Fruit fly (Drosophila melanogaster) whole organism, wandering third instar larva: ENCODE measurements around the gene CG42505.

Experiments used
- CG32264 ChIP-seq: fragments of 200-800 bp; sonication (Bioruptor generic); optimal IDR thresholded peaks from 2 replicates; lab custom pipeline; 2016; ENCODE audit warnings: missing biosample characterization, missing genetic modification characterization
- Dfd ChIP-seq: fragments of >200 bp; optimal IDR thresholded peaks from 2 replicates; lab custom pipeline; 2017; ENCODE audit warnings: missing biosample characterization, missing genetic modification characterization
- Dif ChIP-seq: fragments of 200-275, 200-300 bp; sonication (Bioruptor generic); optimal IDR thresholded peaks from 2 replicates; lab custom pipeline; 2018; ENCODE audit warnings: missing biosample characterization, missing genetic modification characterization; ENCODE audit not compliant: partially characterized antibody
- GATAd ChIP-seq: sonication (Bioruptor generic); optimal IDR thresholded peaks from 2 replicates; lab custom pipeline; 2016; ENCODE audit warnings: missing biosample characterization, missing genetic modification characterization
- Hnf4 ChIP-seq: fragments of 200-800 bp; sonication (Bioruptor generic); optimal IDR thresholded peaks from 2 replicates; lab custom pipeline; 2016; ENCODE audit warnings: missing biosample characterization, mild to moderate bottlenecking, missing genetic modification characterization
- Hr83 ChIP-seq: fragments of 200-300 bp; sonication (Bioruptor generic); optimal IDR thresholded peaks from 2 replicates; lab custom pipeline; 2016; ENCODE audit warnings: missing biosample characterization, mild to moderate bottlenecking, missing genetic modification characterization, moderate library complexity; ENCODE audit not compliant: poor library complexity, severe bottlenecking
- Jra ChIP-seq: sonication (Bioruptor generic); optimal IDR thresholded peaks from 2 replicates; lab custom pipeline; 2016; ENCODE audit warnings: missing biosample characterization, missing genetic modification characterization
- OdsH ChIP-seq: fragments of 200-800 bp; sonication (Bioruptor generic); optimal IDR thresholded peaks from 2 replicates; lab custom pipeline; 2016; ENCODE audit warnings: missing biosample characterization, mild to moderate bottlenecking, missing genetic modification characterization
- Rel ChIP-seq, 2 experiments: fragments of 200-800 bp; sonication (Bioruptor generic) in 1 of 2; optimal IDR thresholded peaks; 2 replicates in 1 of 2; 3 replicates in 1 of 2; lab custom pipeline; 2016 to 2019; ENCODE audit warnings: mild to moderate bottlenecking in 2 of 2, missing biosample characterization in 2 of 2, missing genetic modification characterization in 2 of 2, moderate library complexity in 1 of 2
- Sp1 ChIP-seq: fragments of 200-800 bp; sonication (Bioruptor generic); optimal IDR thresholded peaks from 3 replicates; lab custom pipeline; 2019; ENCODE audit warnings: missing biosample characterization, mild to moderate bottlenecking, missing genetic modification characterization, moderate library complexity
- Vsx2 ChIP-seq: fragments of 200-300, 225-300 bp; sonication (Bioruptor generic); optimal IDR thresholded peaks from 2 replicates; lab custom pipeline; 2018; ENCODE audit warnings: missing biosample characterization, missing genetic modification characterization; ENCODE audit not compliant: partially characterized antibody
- br ChIP-seq: fragments of 200-800 bp; sonication (Bioruptor generic); optimal IDR thresholded peaks from 2 replicates; lab custom pipeline; 2016; ENCODE audit warnings: missing biosample characterization, missing genetic modification characterization
- brk ChIP-seq: fragments of 200-800 bp; sonication (Bioruptor generic); optimal IDR thresholded peaks from 2 replicates; lab custom pipeline; 2016; ENCODE audit warnings: missing biosample characterization, mild to moderate bottlenecking, missing genetic modification characterization
- dl ChIP-seq, 2 experiments: fragments of 175-275, 200-275 bp in 1 of 2; fragments of 200-275 bp in 1 of 2; sonication (Bioruptor generic); optimal IDR thresholded peaks; lab custom pipeline; 2018; ENCODE audit warnings: mild to moderate bottlenecking in 2 of 2, missing biosample characterization in 2 of 2, missing genetic modification characterization in 2 of 2, moderate library complexity in 2 of 2; ENCODE audit not compliant: partially characterized antibody in 2 of 2, insufficient read depth in 1 of 2
- dmrt93B ChIP-seq: fragments of 200-800 bp; sonication (Bioruptor generic); optimal IDR thresholded peaks from 2 replicates; lab custom pipeline; 2018; ENCODE audit warnings: missing biosample characterization, mild to moderate bottlenecking, missing genetic modification characterization
- ey ChIP-seq: fragments of 200-800 bp; sonication (Bioruptor generic); optimal IDR thresholded peaks from 2 replicates; lab custom pipeline; 2016; ENCODE audit warnings: missing biosample characterization, missing genetic modification characterization
- fru ChIP-seq: fragments of 200-800 bp; sonication (Bioruptor generic); optimal IDR thresholded peaks from 3 replicates; lab custom pipeline; 2016; ENCODE audit warnings: missing biosample characterization, mild to moderate bottlenecking, missing genetic modification characterization
- h ChIP-seq: fragments of 200-800 bp; sonication (Bioruptor generic); optimal IDR thresholded peaks from 3 replicates; lab custom pipeline; 2016; ENCODE audit warnings: missing biosample characterization, mild to moderate bottlenecking, missing genetic modification characterization
- jim ChIP-seq: fragments of 175-275, 200-325 bp; sonication (Bioruptor generic); optimal IDR thresholded peaks from 2 replicates; lab custom pipeline; 2016; ENCODE audit warnings: missing biosample characterization, mild to moderate bottlenecking, missing genetic modification characterization
- lola ChIP-seq: fragments of >200 bp; optimal IDR thresholded peaks from 2 replicates; lab custom pipeline; 2017; ENCODE audit warnings: missing biosample characterization, missing genetic modification characterization
- pan ChIP-seq: fragments of >200 bp; optimal IDR thresholded peaks from 2 replicates; lab custom pipeline; 2017
- psq ChIP-seq: fragments of 200-800 bp; sonication (Bioruptor generic); optimal IDR thresholded peaks from 3 replicates; lab custom pipeline; 2017; ENCODE audit warnings: missing biosample characterization, mild to moderate bottlenecking, missing genetic modification characterization, moderate library complexity
- rgr ChIP-seq: fragments of 200-800 bp; sonication (Bioruptor generic); optimal IDR thresholded peaks from 3 replicates; lab custom pipeline; 2016; ENCODE audit warnings: missing biosample characterization, mild to moderate bottlenecking, missing genetic modification characterization
- sage ChIP-seq: fragments of 200-800 bp; sonication (Bioruptor generic); optimal IDR thresholded peaks from 2 replicates; lab custom pipeline; 2016; ENCODE audit warnings: missing biosample characterization, mild to moderate bottlenecking, missing genetic modification characterization
- sv ChIP-seq: fragments of 200-800 bp; sonication (Bioruptor generic); optimal IDR thresholded peaks from 3 replicates; lab custom pipeline; 2016; ENCODE audit warnings: missing biosample characterization, missing genetic modification characterization
- tai ChIP-seq: sonication (Bioruptor generic); optimal IDR thresholded peaks from 2 replicates; lab custom pipeline; 2016; ENCODE audit warnings: missing biosample characterization, missing genetic modification characterization
- usp ChIP-seq: fragments of >200 bp; optimal IDR thresholded peaks from 2 replicates; lab custom pipeline; 2017; ENCODE audit warnings: missing biosample characterization, missing genetic modification characterization
- woc ChIP-seq: sonication (Bioruptor generic); optimal IDR thresholded peaks from 2 replicates; lab custom pipeline; 2016; ENCODE audit warnings: missing biosample characterization, mild to moderate bottlenecking, missing genetic modification characterization

CG42505 gene

dm6 chr3R:12006417-12006816 is 25.1 kb downstream of the CG42505 start:
- TF ChIP-seq Sp1 (GFP tag; lab: Kevin White, UChicago) (no peak), usp (GFP tag; lab: Kevin White, UChicago) (no peak)

- no peak for TF ChIP-seq Hnf4
- no peak for TF ChIP-seq GATAd
- TF ChIP-seq ey, result no peak
- TF ChIP-seq psq, result no peak
- no peak for TF ChIP-seq Vsx2 (GFP tag; lab: Kevin White, UChicago)
- no peak for TF ChIP-seq lola (GFP tag; lab: Kevin White, UChicago)
- no peak for TF ChIP-seq Dfd (GFP tag; lab: Kevin White, UChicago)
- no peak for TF ChIP-seq fru (GFP tag; lab: Kevin White, UChicago)
- no peak for TF ChIP-seq sage (GFP tag; lab: Kevin White, UChicago)
- TF ChIP-seq tai, result no peak
- no peak for TF ChIP-seq Sp1 (GFP tag; lab: Kevin White, UChicago)
- no peak for TF ChIP-seq br (GFP tag; lab: Kevin White, UChicago)
- TF ChIP-seq woc (GFP tag; lab: Kevin White, UChicago), result no peak
- TF ChIP-seq brk (GFP tag; lab: Kevin White, UChicago), result no peak
Observed at dm6 chr3R:12005417-12005816, 26.1 kb downstream of the CG42505 start, which contains the start of gene Tk. Gene Tk, minus strand, starts transcription at chr3R:12005473.

- no peak for TF ChIP-seq Hr83
- no peak for TF ChIP-seq sage (GFP tag; lab: Kevin White, UChicago)
Observed at dm6 chr3R:11999074-11999473, 32.5 kb downstream of the CG42505 start, which contains the start of gene Ect3. Gene Ect3, plus strand, starts transcription at chr3R:11999278.

- no peak for TF ChIP-seq rgr (GFP tag; lab: Kevin White, UChicago)
- TF ChIP-seq sv (GFP tag; lab: Kevin White, UChicago), result no peak
- TF ChIP-seq ey, result no peak
- peak; percentile 39 for TF ChIP-seq Dfd (GFP tag; lab: Kevin White, UChicago)
- TF ChIP-seq Hnf4, result no peak
- TF ChIP-seq CG32264 (GFP tag; lab: Kevin White, UChicago), result no peak
Observed at dm6 chr3R:11998130-11998529, 33.4 kb downstream of the CG42505 start.

dm6 chr3R:11992934-11993670 is 38.5 kb downstream of the CG42505 start, which contains the start of gene mfas:
Gene mfas, minus strand, starts transcription at chr3R:11993315.
- TF ChIP-seq ey (no peak), tai (peak; percentile 18), Hr83 (peak; percentile 49), h (peak; percentile 4), fru (GFP tag; lab: Kevin White, UChicago) (peak; percentile 58), pan (lab: Kevin White, UChicago) (no peak), dmrt93B (GFP tag; lab: Kevin White, UChicago) (no peak), br (GFP tag; lab: Kevin White, UChicago) (peak; percentile 6), Dfd (GFP tag; lab: Kevin White, UChicago) (no peak), jim (GFP tag; lab: Kevin White, UChicago) (no peak), rgr (GFP tag; lab: Kevin White, UChicago) (peak; percentile 22), Jra (GFP tag; lab: Kevin White, UChicago) (peak; percentile 14), dl (GFP tag; optimal IDR thresholded peaks at IDR 0.05; lab: Kevin White, UChicago; ENCODE audit: insufficient read depth in 1 of 2, partially characterized antibody in 2 of 2) (no peak), brk (GFP tag; lab: Kevin White, UChicago) (no peak)

- no peak for TF ChIP-seq Dif (GFP tag; lab: Kevin White, UChicago)
- TF ChIP-seq woc (GFP tag; lab: Kevin White, UChicago), result no peak
- no peak for TF ChIP-seq Jra (GFP tag; lab: Kevin White, UChicago)
- no peak for TF ChIP-seq OdsH (GFP tag; lab: Kevin White, UChicago)
- TF ChIP-seq Rel (GFP tag; optimal IDR thresholded peaks at IDR 0.05; lab: Kevin White, UChicago), result no peak
- peak; percentile 59 for TF ChIP-seq Rel (tag; optimal IDR thresholded peaks at IDR 0.05; lab: Kevin White, UChicago)
- TF ChIP-seq Vsx2 (GFP tag; lab: Kevin White, UChicago), result no peak
- TF ChIP-seq rgr (GFP tag; lab: Kevin White, UChicago), result no peak
Observed at dm6 chr3R:11991538-11992164, 39.9 kb downstream of the CG42505 start.
